Worm (Caenorhabditis elegans) whole organism, L3 larva: ENCODE measurements around the gene R05G6.4.

Experiments used
- R02D3.7 ChIP-seq: fragments of 150-350 bp; optimal IDR thresholded peaks from 2 replicates; lab custom pipeline; 2014; ENCODE audit warnings: missing biosample characterization, missing genetic modification characterization
- ZK546.5 ChIP-seq: sonication (generic microtip); optimal IDR thresholded peaks from 2 replicates; lab custom pipeline; 2017; ENCODE audit warnings: missing biosample characterization, missing genetic modification characterization
- aly-2 ChIP-seq: fragments of 150-350 bp; optimal IDR thresholded peaks from 2 replicates; lab custom pipeline; 2014; ENCODE audit warnings: missing biosample characterization, missing genetic modification characterization
- ama-1 ChIP-seq: fragments of 150-350 bp; optimal IDR thresholded peaks from 2 replicates; lab custom pipeline; 2018
- ceh-16 ChIP-seq: sonication (generic microtip); optimal IDR thresholded peaks from 2 replicates; lab custom pipeline; 2017; ENCODE audit warnings: missing biosample characterization, missing genetic modification characterization
- ceh-28 ChIP-seq: fragments of 150-350 bp; optimal IDR thresholded peaks from 2 replicates; lab custom pipeline; 2014; ENCODE audit warnings: missing biosample characterization, missing genetic modification reagents, missing genetic modification characterization
- ceh-82 ChIP-seq: fragments of 150-350 bp; optimal IDR thresholded peaks from 2 replicates; lab custom pipeline; 2014; ENCODE audit warnings: missing biosample characterization, missing genetic modification characterization
- ceh-9 ChIP-seq: sonication (generic microtip); optimal IDR thresholded peaks from 2 replicates; lab custom pipeline; 2018; ENCODE audit warnings: missing biosample characterization, missing genetic modification characterization
- egl-27 ChIP-seq: sonication (generic microtip); optimal IDR thresholded peaks from 4 replicates; lab custom pipeline; 2017; ENCODE audit warnings: missing biosample characterization, missing genetic modification reagents, missing genetic modification characterization
- elt-2 ChIP-seq: sonication (generic microtip); optimal IDR thresholded peaks from 2 replicates; lab custom pipeline; 2016; ENCODE audit warnings: missing genetic modification reagents, mild to moderate bottlenecking, missing genetic modification characterization, missing compliant biosample characterization
- elt-3 ChIP-seq, 3 experiments: fragments of 150-350 bp in 1 of 3; sonication (generic microtip) in 2 of 3; optimal IDR thresholded peaks; 2 replicates in 2 of 3; 4 replicates in 1 of 3; lab custom pipeline; 2014 to 2017; ENCODE audit warnings: missing biosample characterization in 3 of 3, missing genetic modification characterization in 3 of 3
- eor-1 ChIP-seq, 2 experiments: fragments of 150-350 bp; optimal IDR thresholded peaks; 2 replicates each; lab custom pipeline; 2014 to 2018; ENCODE audit warnings: missing biosample characterization in 2 of 2, missing genetic modification characterization in 2 of 2
- fkh-10 ChIP-seq: sonication (generic microtip); optimal IDR thresholded peaks from 2 replicates; lab custom pipeline; 2017; ENCODE audit warnings: missing biosample characterization, missing genetic modification reagents, missing genetic modification characterization
- fkh-2 ChIP-seq: fragments of 150-350 bp; optimal IDR thresholded peaks from 2 replicates; lab custom pipeline; 2014; ENCODE audit warnings: missing biosample characterization, missing genetic modification reagents, missing genetic modification characterization
- fos-1 ChIP-seq: fragments of 150-350 bp; optimal IDR thresholded peaks from 2 replicates; lab custom pipeline; 2014; ENCODE audit warnings: missing biosample characterization, missing genetic modification characterization
- hmg-11 ChIP-seq: sonication (generic microtip); optimal IDR thresholded peaks from 2 replicates; lab custom pipeline; 2016; ENCODE audit warnings: missing genetic modification characterization, missing compliant biosample characterization
- jun-1 ChIP-seq: fragments of 150-350 bp; optimal IDR thresholded peaks from 2 replicates; lab custom pipeline; 2014; ENCODE audit warnings: missing biosample characterization, missing genetic modification reagents, missing genetic modification characterization
- lin-15B ChIP-seq: fragments of 150-350 bp; optimal IDR thresholded peaks from 2 replicates; lab custom pipeline; 2014; ENCODE audit warnings: missing biosample characterization, missing genetic modification characterization
- lin-39 ChIP-seq: fragments of 150-350 bp; optimal IDR thresholded peaks from 2 replicates; lab custom pipeline; 2018; ENCODE audit warnings: missing biosample characterization, missing genetic modification reagents, missing genetic modification characterization
- lsy-12 ChIP-seq: sonication (generic microtip); optimal IDR thresholded peaks from 2 replicates; lab custom pipeline; 2016; ENCODE audit warnings: mild to moderate bottlenecking, missing genetic modification characterization, missing compliant biosample characterization
- mml-1 ChIP-seq: fragments of 150-350 bp; sonication (generic microtip); optimal IDR thresholded peaks from 3 replicates; lab custom pipeline; 2014; ENCODE audit warnings: missing biosample characterization, missing genetic modification characterization
- nfya-1 ChIP-seq: sonication (generic microtip); optimal IDR thresholded peaks from 2 replicates; lab custom pipeline; 2017; ENCODE audit warnings: missing genetic modification characterization, mild to moderate bottlenecking, missing compliant biosample characterization, antibody characterized with exemption, moderate library complexity; ENCODE audit not compliant: insufficient read depth
- nhr-12 ChIP-seq: fragments of 150-350 bp; optimal IDR thresholded peaks from 2 replicates; lab custom pipeline; 2014; ENCODE audit warnings: missing biosample characterization, missing genetic modification characterization
- nhr-23 ChIP-seq: fragments of 150-350 bp; optimal IDR thresholded peaks from 2 replicates; lab custom pipeline; 2014; ENCODE audit warnings: missing biosample characterization, missing genetic modification reagents, missing genetic modification characterization
- nhr-237 ChIP-seq: fragments of 150-350 bp; optimal IDR thresholded peaks from 2 replicates; lab custom pipeline; 2014; ENCODE audit warnings: missing biosample characterization, missing genetic modification characterization
- nhr-28 ChIP-seq: fragments of 150-350 bp; optimal IDR thresholded peaks from 2 replicates; lab custom pipeline; 2014; ENCODE audit warnings: missing biosample characterization, missing genetic modification characterization
- nhr-43 ChIP-seq: sonication (generic microtip); optimal IDR thresholded peaks from 2 replicates; lab custom pipeline; 2016; ENCODE audit warnings: mild to moderate bottlenecking, missing genetic modification characterization, missing compliant biosample characterization; ENCODE audit not compliant: poor library complexity, severe bottlenecking
- nhr-67 ChIP-seq: fragments of 150-350 bp; optimal IDR thresholded peaks from 2 replicates; lab custom pipeline; 2014; ENCODE audit warnings: missing biosample characterization, missing genetic modification characterization
- nhr-76 ChIP-seq: fragments of 150-350 bp; sonication (generic microtip); optimal IDR thresholded peaks from 5 replicates; lab custom pipeline; 2014; ENCODE audit warnings: missing biosample characterization, missing genetic modification characterization
- nhr-77 ChIP-seq: fragments of 150-350 bp; optimal IDR thresholded peaks from 2 replicates; lab custom pipeline; 2014; ENCODE audit warnings: missing biosample characterization, missing genetic modification characterization
- pha-4 ChIP-seq: fragments of 150-350 bp; optimal IDR thresholded peaks from 2 replicates; lab custom pipeline; 2014; ENCODE audit warnings: missing biosample characterization, missing genetic modification reagents, missing genetic modification characterization
- pqm-1 ChIP-seq: fragments of 150-350 bp; optimal IDR thresholded peaks from 2 replicates; lab custom pipeline; 2017; ENCODE audit warnings: missing biosample characterization, missing genetic modification characterization, inconsistent platforms
- sea-2 ChIP-seq: fragments of 150-350 bp; sonication (generic microtip); optimal IDR thresholded peaks from 4 replicates; lab custom pipeline; 2014; ENCODE audit warnings: missing biosample characterization, missing genetic modification reagents, missing genetic modification characterization
- skn-1 ChIP-seq: fragments of 150-350 bp; optimal IDR thresholded peaks from 2 replicates; lab custom pipeline; 2014; ENCODE audit warnings: missing biosample characterization, missing genetic modification characterization
- snpc-4 ChIP-seq: fragments of 150-350 bp; optimal IDR thresholded peaks from 2 replicates; lab custom pipeline; 2014; ENCODE audit warnings: missing biosample characterization, missing genetic modification characterization
- tbx-2 ChIP-seq: sonication (generic microtip); optimal IDR thresholded peaks from 2 replicates; lab custom pipeline; 2016; ENCODE audit warnings: mild to moderate bottlenecking, missing genetic modification characterization, missing compliant biosample characterization
- unc-39 ChIP-seq: sonication (generic microtip); optimal IDR thresholded peaks from 4 replicates; lab custom pipeline; 2017; ENCODE audit warnings: missing biosample characterization, missing genetic modification characterization
- zag-1 ChIP-seq: fragments of 150-350 bp; optimal IDR thresholded peaks from 2 replicates; lab custom pipeline; 2014; ENCODE audit warnings: missing biosample characterization, missing genetic modification characterization
- ztf-11 ChIP-seq: fragments of 150-350 bp; optimal IDR thresholded peaks from 2 replicates; lab custom pipeline; 2014; ENCODE audit warnings: missing biosample characterization, missing genetic modification characterization
- ztf-4 ChIP-seq: fragments of 150-350 bp; optimal IDR thresholded peaks from 2 replicates; lab custom pipeline; 2014; ENCODE audit warnings: missing biosample characterization, missing genetic modification characterization

Gene R05G6.4

ce11 chrIV:7552958-7553553 lies 40.0 kb downstream of the R05G6.4 start, which contains the start of gene dif-1:
Gene dif-1 (minus strand): TSS chrIV:7553008.
- TF ChIP-seq ama-1 (peak; percentile 59), skn-1 (tag; lab: Kevin White, UChicago) (peak; percentile 21), nhr-43 (no peak), hmg-11 (tag; lab: Kevin White, UChicago) (no peak), fos-1 (tag; lab: Kevin White, UChicago) (no peak), tbx-2 (tag; lab: Kevin White, UChicago) (no peak), ceh-28 (tag; lab: Kevin White, UChicago) (peak; percentile 26), jun-1 (peak; percentile 65), pha-4 (tag; lab: Kevin White, UChicago) (peak; percentile 55), elt-2 (tag; lab: Kevin White, UChicago) (peak; percentile 83), snpc-4 (tag; lab: Kevin White, UChicago) (peak; percentile 41), pqm-1 (peak; percentile 70), aly-2 (tag; lab: Kevin White, UChicago) (no peak), nfya-1 (peak; percentile 93), ceh-9 (tag; lab: Kevin White, UChicago) (no peak)

DNA sequence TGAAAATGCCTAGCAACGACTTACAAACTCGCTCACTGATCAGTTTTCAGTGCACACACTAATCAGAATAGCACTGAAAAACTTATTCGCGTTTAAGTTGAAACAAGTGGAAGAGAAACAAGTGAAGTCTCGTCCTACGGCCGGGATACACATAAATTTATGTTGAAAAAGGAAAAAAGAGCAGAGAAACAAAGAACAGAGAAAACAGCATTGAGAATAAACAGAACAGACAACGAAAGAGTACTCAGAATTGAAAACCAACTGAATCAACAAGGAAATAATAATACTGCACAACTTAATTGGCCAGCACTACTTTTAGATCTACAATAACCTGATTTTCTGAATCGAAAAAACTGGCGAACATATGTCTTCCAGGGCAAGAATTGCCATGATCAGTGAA lies 41.3 kb downstream of the R05G6.4 start, which contains the start of gene F49E8.6:
Gene F49E8.6, minus strand, starts transcription at position 317 of the 400 bp plus-strand sequence.
- TF ChIP-seq nhr-76 (tag; lab: Kevin White, UChicago) (no peak), nfya-1 (peak; percentile 6), pha-4 (tag; lab: Kevin White, UChicago) (peak; percentile 57), nhr-43 (no peak), ama-1 (no peak), nhr-67 (tag; lab: Kevin White, UChicago) (no peak), nhr-12 (tag; lab: Kevin White, UChicago) (no peak), fkh-2 (tag; lab: Kevin White, UChicago) (no peak)

DNA sequence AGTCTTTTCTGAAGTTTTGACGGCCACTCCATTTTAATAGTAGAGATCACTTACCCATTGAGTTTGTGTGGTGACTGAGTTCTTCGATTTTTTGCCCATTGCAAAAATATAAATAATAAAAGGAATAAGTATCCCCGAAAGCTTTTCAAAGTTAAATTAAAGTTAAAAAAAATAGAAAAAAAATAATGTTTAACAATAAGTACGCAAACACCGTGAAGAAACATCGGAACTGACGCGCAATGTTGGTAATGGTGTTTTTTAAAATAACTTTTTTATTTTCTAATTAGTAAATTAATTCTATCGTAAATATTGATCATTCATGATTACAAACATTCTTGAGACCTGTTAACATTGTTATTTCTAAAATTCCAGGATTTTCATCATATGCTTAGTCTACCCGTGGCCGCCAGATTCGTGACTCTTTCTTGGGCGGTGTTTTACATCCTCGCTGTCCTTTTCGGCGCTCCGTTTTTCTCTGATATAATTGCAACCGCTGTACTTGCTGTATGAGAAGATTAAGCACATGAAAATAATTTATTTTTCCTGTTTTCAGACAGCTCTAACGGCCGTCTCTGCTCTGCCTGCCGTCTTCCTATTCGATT lies 43.3 kb downstream of the R05G6.4 start, which contains the start of the genes F49E8.7, F49E8.8 and nprl-2:
Gene F49E8.7, minus strand, starts transcription at position 101 of the 602 bp plus-strand sequence.
Gene F49E8.8, plus strand, starts transcription at position 373 of the 602 bp plus-strand sequence.
Gene nprl-2, plus strand, starts transcription at position 552 of the 602 bp plus-strand sequence.
- TF ChIP-seq pha-4 (tag; lab: Kevin White, UChicago) (peak; percentile 32), elt-2 (tag; lab: Kevin White, UChicago) (no peak)
- TF ChIP-seq, all 47 proteins: peak for 1

DNA sequence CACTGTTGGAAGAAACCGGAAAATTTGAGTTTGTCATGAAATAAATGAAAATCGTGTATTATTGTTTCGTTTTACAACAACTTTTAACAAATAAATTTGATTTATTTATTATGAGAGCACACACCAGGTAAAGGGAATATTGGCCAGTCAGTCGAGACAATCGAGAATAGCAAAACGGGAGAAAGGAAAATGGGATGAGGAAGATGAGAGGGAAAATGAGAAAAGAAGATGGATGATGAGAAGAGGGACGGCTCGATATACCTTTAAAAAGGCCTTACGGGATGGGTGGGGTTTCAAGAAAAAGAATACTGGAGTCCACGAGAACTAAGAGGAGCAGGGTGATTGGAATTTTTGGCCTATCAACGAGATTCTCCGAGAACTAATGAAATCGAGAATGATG lies 45.6 kb downstream of the R05G6.4 start:
- TF ChIP-seq elt-2 (tag; lab: Kevin White, UChicago): no peak
- no peak for TF ChIP-seq fos-1 (tag; lab: Kevin White, UChicago)
- TF ChIP-seq nhr-23 (tag; lab: Kevin White, UChicago): no peak
- TF ChIP-seq nhr-43: no peak
- TF ChIP-seq pqm-1: no peak
- TF ChIP-seq nhr-77: no peak
- no peak for TF ChIP-seq unc-39
- no peak for TF ChIP-seq ama-1
- no peak for TF ChIP-seq ceh-9 (tag; lab: Kevin White, UChicago)
- TF ChIP-seq eor-1 (tag; optimal IDR thresholded peaks at IDR 0.05; lab: Kevin White, UChicago): no peak
- TF ChIP-seq elt-3 (tag; optimal IDR thresholded peaks at IDR 0.05; lab: Kevin White, UChicago): no peak
- no peak for TF ChIP-seq nfya-1
- TF ChIP-seq ztf-11: no peak
- TF ChIP-seq ZK546.5 (tag; lab: Kevin White, UChicago): no peak
- TF ChIP-seq pha-4 (tag; lab: Kevin White, UChicago): no peak
- TF ChIP-seq fkh-10 (GFP tag; lab: Kevin White, UChicago): no peak

DNA sequence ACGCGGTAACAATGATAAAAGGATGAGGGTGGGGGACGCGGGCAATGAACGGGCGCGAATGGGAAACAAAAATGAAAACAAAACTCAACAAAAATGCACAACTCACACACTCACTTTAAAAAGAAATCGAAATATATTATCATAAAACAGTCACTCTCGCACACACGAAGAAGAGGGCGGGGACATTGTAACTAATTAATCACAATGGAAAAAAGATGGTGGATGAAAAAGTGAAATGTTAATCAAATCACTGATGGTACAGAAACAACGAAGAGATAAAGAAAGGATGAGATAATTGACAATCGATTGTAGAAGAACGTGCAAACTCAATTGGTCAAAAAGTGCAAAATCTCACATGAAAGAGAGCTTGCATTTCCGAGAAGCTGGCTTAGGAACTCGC lies 46.2 kb downstream of the R05G6.4 start:
- no peak for TF ChIP-seq ceh-82 (tag; lab: Kevin White, UChicago)

DNA sequence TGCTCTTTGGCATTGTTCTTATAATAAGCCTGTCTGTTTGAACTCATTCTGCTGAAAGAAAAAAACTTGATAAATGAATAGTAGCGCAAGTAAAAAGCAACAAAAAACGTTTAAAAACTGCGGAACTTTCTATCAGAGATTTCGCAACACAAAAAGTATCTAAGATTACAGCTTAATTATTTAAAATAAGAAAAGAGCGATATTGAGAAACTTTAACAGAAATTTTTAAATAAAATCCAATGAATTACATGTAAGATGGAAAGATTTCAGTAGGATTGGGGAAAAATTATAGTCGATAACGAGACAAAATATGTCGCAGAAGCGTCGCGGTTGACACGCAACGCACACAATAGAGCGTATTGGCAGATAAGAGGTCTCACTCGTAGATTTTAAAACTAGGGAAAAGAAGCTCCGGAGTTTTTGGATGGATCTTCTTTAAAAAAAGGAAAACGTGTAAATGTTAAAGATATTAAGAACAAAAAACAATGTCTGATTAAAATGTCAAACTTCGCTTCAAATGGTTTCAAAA lies 48.6 kb downstream of the R05G6.4 start, which contains the start of gene ima-3:
Gene ima-3, minus strand, starts transcription at position 51 of the 529 bp plus-strand sequence.
- TF ChIP-seq nhr-67 (tag; lab: Kevin White, UChicago): no peak
- TF ChIP-seq lin-15B (tag; lab: Kevin White, UChicago): peak; percentile 75
- TF ChIP-seq nhr-28 (tag; lab: Kevin White, UChicago): no peak
- no peak for TF ChIP-seq sea-2 (GFP tag; lab: Kevin White, UChicago)
- TF ChIP-seq ama-1: no peak
- no peak for TF ChIP-seq ceh-16
- no peak for TF ChIP-seq fos-1 (tag; lab: Kevin White, UChicago)
- TF ChIP-seq hmg-11 (tag; lab: Kevin White, UChicago): peak; percentile 39
- no peak for TF ChIP-seq ztf-4
- no peak for TF ChIP-seq tbx-2 (tag; lab: Kevin White, UChicago)
- no peak for TF ChIP-seq pqm-1
- TF ChIP-seq nhr-237 (tag; lab: Kevin White, UChicago): no peak
- TF ChIP-seq R02D3.7 (tag; lab: Kevin White, UChicago): no peak
- TF ChIP-seq zag-1 (tag; lab: Kevin White, UChicago): no peak
- no peak for TF ChIP-seq egl-27 (tag; lab: Kevin White, UChicago)
- TF ChIP-seq eor-1 (tag; optimal IDR thresholded peaks at IDR 0.05; lab: Kevin White, UChicago): no peak
- TF ChIP-seq mml-1 (tag; lab: Kevin White, UChicago): no peak
- no peak for TF ChIP-seq nhr-43
- no peak for TF ChIP-seq lsy-12
- peak; percentile 48 for TF ChIP-seq lin-39 (tag; lab: Kevin White, UChicago)
- no peak for TF ChIP-seq elt-3 (tag; optimal IDR thresholded peaks at IDR 0.05; lab: Kevin White, UChicago)
